Fruit fly (Drosophila melanogaster) whole organism, adult: ENCODE measurements around the gene Cpr65Eb.

Experiments used
- CG11617 ChIP-seq: fragments of 200-800 bp; sonication (Bioruptor generic); optimal IDR thresholded peaks from 2 replicates; lab custom pipeline; 2017; ENCODE audit warnings: mild to moderate bottlenecking, missing biosample characterization, missing genetic modification reagents, missing genetic modification characterization
- CG12768 ChIP-seq: fragments of 200-800 bp; sonication (Bioruptor generic); optimal IDR thresholded peaks from 2 replicates; lab custom pipeline; 2017; ENCODE audit warnings: missing biosample characterization, missing genetic modification characterization, mild to moderate bottlenecking, moderate library complexity, missing genetic modification reagents
- CG14711 ChIP-seq: fragments of 200-800 bp; sonication (Bioruptor generic); optimal IDR thresholded peaks from 2 replicates; lab custom pipeline; 2018; ENCODE audit warnings: missing biosample characterization, mild to moderate bottlenecking, missing genetic modification characterization, moderate library complexity
- CG1620 ChIP-seq: fragments of 200-800 bp; sonication (Bioruptor generic); optimal IDR thresholded peaks from 2 replicates; lab custom pipeline; 2016; ENCODE audit warnings: missing biosample characterization, missing genetic modification characterization
- CG33017 ChIP-seq: fragments of 200-800 bp; sonication (Bioruptor generic); optimal IDR thresholded peaks from 2 replicates; lab custom pipeline; 2018; ENCODE audit warnings: missing biosample characterization, mild to moderate bottlenecking, missing genetic modification characterization, moderate library complexity
- CG5204 ChIP-seq: fragments of 200-800 bp; sonication (Bioruptor generic); optimal IDR thresholded peaks from 2 replicates; lab custom pipeline; 2016; ENCODE audit warnings: missing biosample characterization, missing genetic modification characterization
- CG7045 ChIP-seq: fragments of 200-800 bp; sonication (Bioruptor generic); optimal IDR thresholded peaks from 2 replicates; lab custom pipeline; 2017; ENCODE audit warnings: missing biosample characterization, mild to moderate bottlenecking, missing genetic modification characterization
- CG7101 ChIP-seq: fragments of 200-800 bp; sonication (Bioruptor generic); optimal IDR thresholded peaks from 2 replicates; lab custom pipeline; 2018; ENCODE audit warnings: missing biosample characterization, mild to moderate bottlenecking, missing genetic modification characterization, moderate library complexity
- Clk ChIP-seq: fragments of 200-800 bp; sonication (Bioruptor generic); optimal IDR thresholded peaks from 2 replicates; lab custom pipeline; 2017; ENCODE audit warnings: missing biosample characterization, missing genetic modification characterization
- Crg-1 ChIP-seq: fragments of 200-800 bp; sonication (Bioruptor generic); optimal IDR thresholded peaks from 2 replicates; lab custom pipeline; 2016; ENCODE audit warnings: missing biosample characterization, missing genetic modification characterization
- Hr96 ChIP-seq: fragments of 200-800 bp; sonication (Bioruptor generic); optimal IDR thresholded peaks from 2 replicates; lab custom pipeline; 2016; ENCODE audit warnings: missing biosample characterization, missing genetic modification characterization
- Mnt ChIP-seq: fragments of 200-800 bp; sonication (Bioruptor generic); optimal IDR thresholded peaks from 2 replicates; lab custom pipeline; 2016; ENCODE audit warnings: missing biosample characterization, mild to moderate bottlenecking, missing genetic modification characterization
- bab1 ChIP-seq: fragments of 200-800 bp; sonication (Bioruptor generic); optimal IDR thresholded peaks from 3 replicates; lab custom pipeline; 2019; ENCODE audit warnings: missing biosample characterization, mild to moderate bottlenecking, missing genetic modification characterization, moderate library complexity
- cic ChIP-seq: fragments of 200-800 bp; sonication (Bioruptor generic); optimal IDR thresholded peaks from 2 replicates; lab custom pipeline; 2017; ENCODE audit warnings: missing biosample characterization, mild to moderate bottlenecking, missing genetic modification characterization, moderate library complexity
- cnc ChIP-seq, 2 experiments: fragments of >200 bp; optimal IDR thresholded peaks; 2 replicates each; lab custom pipeline; 2017
- kay ChIP-seq: fragments of 200-800 bp; sonication (Bioruptor generic); peaks from one replicate; lab custom pipeline; 2016; ENCODE audit warnings: missing biosample characterization, missing genetic modification characterization, borderline replicate concordance
- ovo ChIP-seq: fragments of 200-800 bp; sonication (Bioruptor generic); optimal IDR thresholded peaks from 2 replicates; lab custom pipeline; 2016; ENCODE audit warnings: missing biosample characterization, missing genetic modification characterization
- pad ChIP-seq: fragments of 200-800 bp; sonication (Bioruptor generic); optimal IDR thresholded peaks from 3 replicates; lab custom pipeline; 2017; ENCODE audit warnings: missing biosample characterization, missing genetic modification characterization, mild to moderate bottlenecking, moderate library complexity, missing genetic modification reagents
- tj ChIP-seq: fragments of 200-800 bp; sonication (Bioruptor generic); optimal IDR thresholded peaks from 3 replicates; lab custom pipeline; 2017; ENCODE audit warnings: missing biosample characterization, mild to moderate bottlenecking, missing genetic modification characterization, moderate library complexity
- toe ChIP-seq: fragments of 200-800 bp; sonication (Bioruptor generic); optimal IDR thresholded peaks from 2 replicates; lab custom pipeline; 2016; ENCODE audit warnings: missing biosample characterization, missing genetic modification characterization

The Cpr65Eb gene

DNA sequence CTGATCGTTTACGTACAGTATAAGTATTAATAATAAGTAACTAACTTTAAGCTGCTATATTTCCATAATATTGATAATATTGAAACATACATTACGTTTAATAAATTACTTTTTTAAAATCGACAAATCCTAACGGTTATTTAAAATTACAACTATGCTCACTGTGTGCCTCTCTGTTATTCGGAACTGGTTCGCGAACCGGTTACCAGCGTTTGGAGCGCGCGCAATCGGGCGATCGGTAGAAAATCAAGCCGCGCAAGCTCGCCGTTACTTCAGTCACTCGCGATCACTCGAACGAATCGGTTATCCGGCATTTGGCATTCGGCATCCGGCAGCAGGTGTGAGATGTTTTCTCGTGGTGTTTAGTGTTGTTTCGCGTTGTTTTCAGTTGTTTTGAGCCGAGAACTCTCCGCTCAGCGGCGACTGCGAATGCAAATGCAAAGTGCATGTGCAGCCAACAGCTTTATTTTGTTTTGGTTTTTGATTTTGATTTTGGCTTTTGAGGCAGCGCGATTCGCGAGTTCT lies 6.0 kb upstream of the Cpr65Eb start, which contains the start of gene form3:
TSS of gene form3 (plus strand) at position 271 of the 525 bp plus-strand sequence.
- TF ChIP-seq CG33017, result no peak
- TF ChIP-seq CG11617, result no peak
- TF ChIP-seq CG12768 (GFP tag; lab: Kevin White, UChicago), result no peak
- TF ChIP-seq CG7045 (GFP tag; lab: Kevin White, UChicago), result no peak
- no peak for TF ChIP-seq Hr96 (GFP tag; lab: Kevin White, UChicago)
- TF ChIP-seq Mnt (GFP tag; lab: Kevin White, UChicago), result no peak
- TF ChIP-seq CG5204, result no peak
- TF ChIP-seq Crg-1 (GFP tag; lab: Kevin White, UChicago), result no peak
- TF ChIP-seq bab1 (GFP tag; lab: Kevin White, UChicago), result no peak
- no peak for TF ChIP-seq CG1620 (GFP tag; lab: Kevin White, UChicago)
- TF ChIP-seq tj, result no peak
- TF ChIP-seq cnc (optimal IDR thresholded peaks at IDR 0.05; lab: Kevin White, UChicago), result no peak
- TF ChIP-seq kay (GFP tag; lab: Kevin White, UChicago), result no peak
- TF ChIP-seq Clk (GFP tag; lab: Kevin White, UChicago), result no peak
- TF ChIP-seq pad, result no peak

dm6 chr3L:7094020-7094419 lies 5.4 kb upstream of the Cpr65Eb start:
- TF ChIP-seq CG14711 (tag; lab: Kevin White, UChicago) (no peak), cic (GFP tag; lab: Kevin White, UChicago) (no peak), bab1 (GFP tag; lab: Kevin White, UChicago) (no peak), pad (no peak), Hr96 (GFP tag; lab: Kevin White, UChicago) (no peak), Clk (GFP tag; lab: Kevin White, UChicago) (no peak), CG7101 (tag; lab: Kevin White, UChicago) (no peak), Mnt (GFP tag; lab: Kevin White, UChicago) (no peak), CG12768 (GFP tag; lab: Kevin White, UChicago) (no peak), CG1620 (GFP tag; lab: Kevin White, UChicago) (no peak), CG11617 (no peak), cnc (optimal IDR thresholded peaks at IDR 0.05; lab: Kevin White, UChicago) (no peak), kay (GFP tag; lab: Kevin White, UChicago) (no peak), CG33017 (no peak)

dm6 chr3L:7092904-7093303 lies 4.3 kb upstream of the Cpr65Eb start, which contains the start of gene Cpr65Ec:
Gene Cpr65Ec (plus strand): TSS chr3L:7093204.
- TF ChIP-seq CG12768 (GFP tag; lab: Kevin White, UChicago), result no peak
- no peak for TF ChIP-seq ovo
- no peak for TF ChIP-seq Crg-1 (GFP tag; lab: Kevin White, UChicago)
- no peak for TF ChIP-seq toe (GFP tag; lab: Kevin White, UChicago)
- no peak for TF ChIP-seq kay (GFP tag; lab: Kevin White, UChicago)
- TF ChIP-seq CG5204, result no peak
- TF ChIP-seq cnc (optimal IDR thresholded peaks at IDR 0.05; lab: Kevin White, UChicago), result no peak
- no peak for TF ChIP-seq pad
- TF ChIP-seq tj, result no peak
- no peak for TF ChIP-seq Clk (GFP tag; lab: Kevin White, UChicago)
- TF ChIP-seq bab1 (GFP tag; lab: Kevin White, UChicago), result no peak
- TF ChIP-seq Hr96 (GFP tag; lab: Kevin White, UChicago), result no peak
- no peak for TF ChIP-seq CG1620 (GFP tag; lab: Kevin White, UChicago)
- no peak for TF ChIP-seq CG7045 (GFP tag; lab: Kevin White, UChicago)
- TF ChIP-seq cic (GFP tag; lab: Kevin White, UChicago), result no peak
- TF ChIP-seq CG33017, result no peak

DNA sequence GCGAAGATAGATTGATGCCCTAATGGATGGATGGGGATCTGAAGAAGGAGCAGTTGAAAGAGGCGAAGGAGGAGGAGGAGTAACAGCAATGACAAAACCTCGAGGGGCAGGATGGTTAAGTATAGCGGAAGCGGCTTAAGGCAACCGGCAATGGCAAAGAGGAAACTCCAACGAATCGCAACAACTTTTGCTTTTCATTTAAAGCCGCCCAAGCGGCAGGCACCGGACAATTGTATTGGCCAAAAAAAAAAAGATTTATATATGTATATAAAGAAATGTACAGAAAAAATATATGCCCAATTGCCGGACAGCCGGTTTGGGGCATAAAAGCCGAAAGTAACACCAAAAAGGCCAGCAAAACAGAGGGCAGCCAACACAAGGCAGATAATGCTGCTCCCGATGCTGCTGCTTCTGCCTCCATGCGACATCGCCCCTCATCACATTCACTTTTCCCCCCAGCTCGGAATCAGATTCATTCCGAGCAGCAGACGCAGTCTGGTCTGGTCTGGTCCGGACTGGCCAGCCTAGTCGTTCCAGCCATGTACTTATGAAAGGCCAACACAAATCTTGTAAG lies 2.8 kb upstream of the Cpr65Eb start:
- TF ChIP-seq CG33017 (no peak), Mnt (GFP tag; lab: Kevin White, UChicago) (no peak), tj (no peak), CG14711 (tag; lab: Kevin White, UChicago) (no peak), CG7101 (tag; lab: Kevin White, UChicago) (no peak), toe (GFP tag; lab: Kevin White, UChicago) (no peak), Hr96 (GFP tag; lab: Kevin White, UChicago) (no peak), Clk (GFP tag; lab: Kevin White, UChicago) (no peak), cnc (optimal IDR thresholded peaks at IDR 0.05; lab: Kevin White, UChicago) (no peak), CG11617 (no peak), pad (no peak), Crg-1 (GFP tag; lab: Kevin White, UChicago) (no peak), CG5204 (no peak), bab1 (GFP tag; lab: Kevin White, UChicago) (no peak)

- TF ChIP-seq Mnt (GFP tag; lab: Kevin White, UChicago) (no peak), toe (GFP tag; lab: Kevin White, UChicago) (no peak), Clk (GFP tag; lab: Kevin White, UChicago) (no peak), CG7101 (tag; lab: Kevin White, UChicago) (no peak), CG33017 (no peak), CG1620 (GFP tag; lab: Kevin White, UChicago) (no peak), bab1 (GFP tag; lab: Kevin White, UChicago) (no peak), CG12768 (GFP tag; lab: Kevin White, UChicago) (no peak), Hr96 (GFP tag; lab: Kevin White, UChicago) (no peak), cic (GFP tag; lab: Kevin White, UChicago) (no peak), ovo (no peak), kay (GFP tag; lab: Kevin White, UChicago) (no peak)
Measured at dm6 chr3L:7090764-7091163, 2.2 kb upstream of the Cpr65Eb start.

- no peak for TF ChIP-seq Mnt (GFP tag; lab: Kevin White, UChicago)
- TF ChIP-seq CG1620 (GFP tag; lab: Kevin White, UChicago), result no peak
- TF ChIP-seq CG5204, result no peak
- no peak for TF ChIP-seq CG14711 (tag; lab: Kevin White, UChicago)
- no peak for TF ChIP-seq CG7045 (GFP tag; lab: Kevin White, UChicago)
- TF ChIP-seq Clk (GFP tag; lab: Kevin White, UChicago), result no peak
- TF ChIP-seq ovo, result no peak
- TF ChIP-seq cnc (optimal IDR thresholded peaks at IDR 0.05; lab: Kevin White, UChicago), result no peak
- TF ChIP-seq cic (GFP tag; lab: Kevin White, UChicago), result no peak
- TF ChIP-seq CG12768 (GFP tag; lab: Kevin White, UChicago), result no peak
Measured at dm6 chr3L:7087347-7087746, 1.2 kb downstream of the Cpr65Eb start.
